Worm (Caenorhabditis elegans) whole organism, late embryonic: ENCODE results near the gene chil-14.

Experiments
- gmeb-2 ChIP-seq: sonication (generic microtip); optimal IDR thresholded peaks from 2 replicates; lab custom pipeline; 2016; ENCODE audit warnings: missing genetic modification characterization, inconsistent platforms, missing compliant biosample characterization
- nhr-11 ChIP-seq: fragments of 150-350 bp; optimal IDR thresholded peaks from 2 replicates; lab custom pipeline; 2014; ENCODE audit warnings: missing biosample characterization, missing genetic modification characterization

DNA sequence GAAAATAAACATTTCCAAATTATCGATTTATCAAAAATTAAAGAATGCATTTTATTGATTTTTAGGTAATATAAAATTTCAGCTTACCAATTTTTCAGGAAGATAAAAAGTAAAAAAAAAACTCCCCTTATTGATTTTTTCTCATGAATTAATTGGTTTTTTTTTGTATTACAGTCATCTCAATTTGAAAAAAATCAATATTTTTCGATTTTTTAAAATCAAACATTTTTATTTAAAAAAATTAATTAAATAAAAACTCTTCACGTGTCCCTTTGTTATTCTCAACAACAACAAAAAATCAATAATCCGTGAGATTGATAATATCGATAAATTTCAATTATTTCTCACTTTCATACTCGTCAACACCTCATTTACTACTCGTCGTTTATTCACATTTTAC is 40.5 kb downstream of the chil-14 start, which contains the start of gene C38C3.3:
- no peak for TF ChIP-seq nhr-11 (tag; lab: Kevin White, UChicago)
- TF ChIP-seq gmeb-2 (tag; lab: Kevin White, UChicago) = no peak
